Worm (Caenorhabditis elegans): ENCODE results near the gene K02F6.6.

DNA sequence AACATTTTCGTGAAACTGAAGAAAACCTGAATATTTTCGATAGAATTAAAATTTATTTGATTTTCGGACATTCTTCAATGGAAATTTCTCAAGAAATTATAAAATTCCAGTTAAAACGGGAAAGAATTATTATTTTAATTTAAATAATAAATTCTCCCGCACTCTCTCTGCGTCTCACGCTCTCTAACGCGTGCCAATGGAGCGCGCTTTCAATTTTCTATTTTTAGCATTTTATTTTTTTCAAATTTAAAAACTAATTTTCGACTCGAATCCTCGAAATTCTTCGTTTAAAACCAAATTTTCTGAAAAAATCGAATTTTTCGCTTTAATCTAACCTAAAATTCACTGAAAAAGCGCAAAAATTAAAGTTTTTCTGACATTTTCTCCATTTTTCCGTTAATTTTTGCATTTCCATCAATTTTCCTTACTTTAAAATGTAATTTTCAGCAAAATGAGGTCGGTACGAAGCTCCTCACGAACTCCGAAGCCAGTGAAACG is 26.1 kb upstream of the K02F6.6 start, which contains the start of gene gbas-1:
- no peak for TF ChIP-seq gei-17 (GFP tag; optimal IDR thresholded peaks at IDR 0.05)
- no peak for TF ChIP-seq let-607 (tag; optimal IDR thresholded peaks at IDR 0.05)
- no peak for TF ChIP-seq ekl-4 (GFP tag; IDR thresholded peaks at IDR 0.05)
- TF ChIP-seq unc-62 (GFP tag; optimal IDR thresholded peaks at IDR 0.05) = no peak
- no peak for TF ChIP-seq snpc-4 (GFP tag; optimal IDR thresholded peaks at IDR 0.05)
- TF ChIP-seq snpc-4 (tag; optimal IDR thresholded peaks at IDR 0.05) = no peak
- TF ChIP-seq B0035.1 (tag; optimal IDR thresholded peaks at IDR 0.05) = no peak
- TF ChIP-seq nhr-80 (tag; optimal IDR thresholded peaks at IDR 0.05) = no peak
- no peak for TF ChIP-seq tbx-9 (tag; optimal IDR thresholded peaks at IDR 0.05; ENCODE audit: borderline replicate concordance)
- TF ChIP-seq ztf-3 (GFP tag; optimal IDR thresholded peaks at IDR 0.05) = no peak
- no peak for TF ChIP-seq let-526 (GFP tag; IDR thresholded peaks at IDR 0.05)
